Worm (Caenorhabditis elegans) whole organism, L4 larva: Measurements from ENCODE around the gene slc-25A29.

Source experiments
- D1046.2 ChIP-seq: fragments of 200-800 bp; sonication (Bioruptor generic); IDR thresholded peaks from 2 replicates; pipeline ENCODE4 v1.3.6; 2022; ENCODE audit warnings: missing genetic modification characterization, missing compliant biosample characterization
- F10B5.3 ChIP-seq: sonication (generic microtip); optimal IDR thresholded peaks from 2 replicates; lab custom pipeline; 2016; ENCODE audit warnings: mild to moderate bottlenecking, missing genetic modification characterization, missing compliant biosample characterization
- T20F7.1 ChIP-seq: fragments of 200-800 bp; sonication (Bioruptor generic); optimal IDR thresholded peaks from 2 replicates; lab custom pipeline; 2018; ENCODE audit warnings: mild to moderate bottlenecking, missing genetic modification characterization, missing compliant biosample characterization
- aha-1 ChIP-seq: fragments of 150-350 bp; peaks from one replicate; lab custom pipeline; 2014; ENCODE audit warnings: missing biosample characterization, missing genetic modification characterization
- ceh-32 ChIP-seq: sonication (generic microtip); optimal IDR thresholded peaks from 2 replicates; lab custom pipeline; 2016; ENCODE audit warnings: mild to moderate bottlenecking, missing genetic modification characterization, missing compliant biosample characterization; ENCODE audit not compliant: poor library complexity
- ceh-62 ChIP-seq: sonication (generic microtip); optimal IDR thresholded peaks from 2 replicates; lab custom pipeline; 2017; ENCODE audit warnings: missing biosample characterization, missing genetic modification characterization
- dmd-6 ChIP-seq: fragments of 200-800 bp; sonication (Bioruptor generic); IDR thresholded peaks from 2 replicates; pipeline ENCODE4 v1.3.6; 2022; ENCODE audit warnings: missing genetic modification reagents, missing genetic modification characterization, missing compliant biosample characterization
- egl-27 ChIP-seq: sonication (generic microtip); optimal IDR thresholded peaks from 3 replicates; lab custom pipeline; 2017; ENCODE audit warnings: missing biosample characterization, missing genetic modification reagents, missing genetic modification characterization
- fkh-10 ChIP-seq: fragments of 150-350 bp; optimal IDR thresholded peaks from 2 replicates; lab custom pipeline; 2014; ENCODE audit warnings: missing biosample characterization, missing genetic modification reagents, missing genetic modification characterization
- gei-8 ChIP-seq: fragments of 200-800 bp; sonication (Bioruptor generic); optimal IDR thresholded peaks from 2 replicates; lab custom pipeline; 2018; ENCODE audit warnings: mild to moderate bottlenecking, missing genetic modification characterization, missing compliant biosample characterization
- hlh-30 ChIP-seq: sonication (generic microtip); optimal IDR thresholded peaks from 2 replicates; lab custom pipeline; 2017; ENCODE audit warnings: antibody characterized with exemption, mild to moderate bottlenecking, missing genetic modification characterization, missing compliant biosample characterization; ENCODE audit not compliant: insufficient read depth
- hmg-1.1 ChIP-seq: fragments of 200-800 bp; sonication (Bioruptor generic); IDR thresholded peaks from 2 replicates; pipeline ENCODE4 v1.3.6; 2022; ENCODE audit warnings: missing genetic modification reagents, missing genetic modification characterization, missing compliant biosample characterization
- lin-13 ChIP-seq: fragments of 150-350 bp; optimal IDR thresholded peaks from 2 replicates; lab custom pipeline; 2014; ENCODE audit warnings: missing biosample characterization, missing genetic modification reagents, missing genetic modification characterization
- lin-39 ChIP-seq: fragments of 150-350 bp; optimal IDR thresholded peaks from 2 replicates; lab custom pipeline; 2014; ENCODE audit warnings: missing biosample characterization, missing genetic modification reagents, missing genetic modification characterization
- mdt-29 ChIP-seq: fragments of 200-800 bp; sonication (Bioruptor generic); IDR thresholded peaks from 2 replicates; pipeline ENCODE4 v1.3.6; 2022; ENCODE audit warnings: missing genetic modification reagents, missing genetic modification characterization, missing compliant biosample characterization
- mep-1 ChIP-seq: fragments of 150-350 bp; sonication (generic microtip); optimal IDR thresholded peaks from 3 replicates; lab custom pipeline; 2014; ENCODE audit warnings: missing biosample characterization, missing genetic modification characterization
- mes-2 ChIP-seq: sonication (generic microtip); optimal IDR thresholded peaks from 2 replicates; lab custom pipeline; 2016; ENCODE audit warnings: missing genotype, mild to moderate bottlenecking, missing genetic modification characterization, missing compliant biosample characterization; ENCODE audit not compliant: poor library complexity, severe bottlenecking
- nhr-25 ChIP-seq: sonication (generic microtip); optimal IDR thresholded peaks from 2 replicates; lab custom pipeline; 2017; ENCODE audit warnings: missing genetic modification characterization, mild to moderate bottlenecking, missing compliant biosample characterization, antibody characterized with exemption, moderate library complexity, borderline replicate concordance; ENCODE audit not compliant: insufficient read depth
- nhr-6 ChIP-seq: fragments of 150-350 bp; optimal IDR thresholded peaks from 2 replicates; lab custom pipeline; 2014; ENCODE audit warnings: missing biosample characterization, missing genetic modification characterization
- pha-4 ChIP-seq, 2 experiments: fragments of 150-350 bp in 1 of 2; fragments of 200-800 bp in 1 of 2; sonication (Bioruptor generic) in 1 of 2; IDR thresholded peaks in 1 of 2; optimal IDR thresholded peaks in 1 of 2; 2 replicates each; pipeline versions ENCODE4 v1.3.6 to Lab custom; 2014 to 2022; ENCODE audit warnings: missing genetic modification characterization in 2 of 2, missing genetic modification reagents in 2 of 2, missing biosample characterization in 1 of 2, missing compliant biosample characterization in 1 of 2
- rbr-2 ChIP-seq: sonication (generic microtip); optimal IDR thresholded peaks from 2 replicates; lab custom pipeline; 2016; ENCODE audit warnings: missing genotype, missing genetic modification characterization, missing compliant biosample characterization
- sdz-12 ChIP-seq: fragments of 200-800 bp; sonication (Bioruptor generic); optimal IDR thresholded peaks from 2 replicates; lab custom pipeline; 2018; ENCODE audit warnings: mild to moderate bottlenecking, missing genetic modification characterization, missing compliant biosample characterization
- tag-97 ChIP-seq: fragments of 200-800 bp; sonication (Bioruptor generic); IDR thresholded peaks from 2 replicates; pipeline ENCODE4 v1.3.6; 2022; ENCODE audit warnings: missing genetic modification characterization, missing compliant biosample characterization
- unc-62 ChIP-seq, 3 experiments: fragments of 150-350 bp in 1 of 3; sonication (generic microtip); optimal IDR thresholded peaks in 2 of 3; peaks in 1 of 3; 1 replicate in 1 of 3; 2 replicates in 2 of 3; lab custom pipeline; 2014 to 2017; ENCODE audit warnings: missing biosample characterization in 3 of 3, missing genetic modification characterization in 3 of 3, missing genetic modification reagents in 3 of 3, missing genotype in 1 of 3
- vab-7 ChIP-seq: fragments of 200-800 bp; sonication (Bioruptor generic); IDR thresholded peaks from 2 replicates; pipeline ENCODE4 v1.3.6; 2022; ENCODE audit warnings: missing genetic modification reagents, missing genetic modification characterization, missing compliant biosample characterization
- zip-2 ChIP-seq: fragments of 150-350 bp; optimal IDR thresholded peaks from 2 replicates; lab custom pipeline; 2014; ENCODE audit warnings: missing biosample characterization, missing genetic modification characterization

slc-25A29 gene

ce11 chrV:14610781-14611180 is 47.2 kb downstream of the slc-25A29 start:
- TF ChIP-seq aha-1 (tag; lab: Kevin White, UChicago) (peak; percentile 57), nhr-6 (no peak)

DNA sequence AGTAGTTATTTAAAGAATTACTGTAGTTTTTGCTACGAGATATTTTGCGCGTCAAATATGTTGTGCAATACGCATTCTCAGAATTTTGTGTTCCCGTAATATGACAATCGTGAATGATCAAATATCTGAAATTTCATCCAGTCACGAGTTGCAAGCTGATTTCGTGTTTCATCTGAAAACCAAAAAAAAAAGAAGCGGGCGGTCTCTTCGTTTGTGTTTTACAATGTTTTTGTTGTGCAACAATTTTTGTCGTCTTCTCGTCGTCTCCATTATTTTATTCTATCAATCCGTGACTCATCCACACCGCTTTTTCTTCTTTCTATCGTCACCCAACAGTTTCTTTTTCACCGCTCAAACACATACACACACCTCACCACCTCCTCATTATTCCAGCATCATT is 48.3 kb downstream of the slc-25A29 start, which contains the start of gene R11H6.4:
Gene R11H6.4, plus strand, starts transcription at position 301 of the 400 bp plus-strand sequence.
- TF ChIP-seq T20F7.1 (GFP tag; lab: Kevin White, UChicago) (no peak), vab-7 (GFP tag; lab: Robert Waterston, UW) (no peak), hmg-1.1 (GFP tag; lab: Robert Waterston, UW) (no peak), mes-2 (tag; lab: Kevin White, UChicago) (no peak), tag-97 (no peak), nhr-25 (tag; lab: Kevin White, UChicago) (no peak), D1046.2 (GFP tag; lab: Robert Waterston, UW) (no peak), ceh-62 (tag; lab: Kevin White, UChicago) (no peak), pha-4 (GFP tag; IDR thresholded peaks at IDR 0.05; lab: Robert Waterston, UW) (no peak), pha-4 (tag; optimal IDR thresholded peaks at IDR 0.05; lab: Kevin White, UChicago) (no peak), mep-1 (tag; lab: Kevin White, UChicago) (no peak), unc-62 (GFP tag; optimal IDR thresholded peaks at IDR 0.05 in 1 of 2; lab: Kevin White, UChicago) (no peak), unc-62 (tag; optimal IDR thresholded peaks at IDR 0.05; lab: Kevin White, UChicago) (no peak), lin-39 (tag; lab: Kevin White, UChicago) (no peak), gei-8 (GFP tag; lab: Kevin White, UChicago) (no peak), sdz-12 (GFP tag; lab: Kevin White, UChicago) (no peak), lin-13 (GFP tag; lab: Kevin White, UChicago) (no peak)

ce11 chrV:14603755-14604154 is 54.2 kb downstream of the slc-25A29 start:
- TF ChIP-seq zip-2 (tag; lab: Kevin White, UChicago) (no peak), mdt-29 (GFP tag; lab: Robert Waterston, UW) (no peak), mes-2 (tag; lab: Kevin White, UChicago) (no peak), rbr-2 (tag; lab: Kevin White, UChicago) (no peak), hlh-30 (no peak), dmd-6 (GFP tag; lab: Robert Waterston, UW) (no peak), ceh-32 (tag; lab: Kevin White, UChicago) (no peak), vab-7 (GFP tag; lab: Robert Waterston, UW) (no peak), egl-27 (no peak), fkh-10 (GFP tag; lab: Kevin White, UChicago) (no peak), F10B5.3 (tag; lab: Kevin White, UChicago) (no peak), D1046.2 (GFP tag; lab: Robert Waterston, UW) (no peak)
